Fruit fly (Drosophila melanogaster): ENCODE data around the gene Cdk8.
A peak's percentile ranks its signal among the peaks of the same experiment; 100 is the strongest.

Cdk8 gene

DNA sequence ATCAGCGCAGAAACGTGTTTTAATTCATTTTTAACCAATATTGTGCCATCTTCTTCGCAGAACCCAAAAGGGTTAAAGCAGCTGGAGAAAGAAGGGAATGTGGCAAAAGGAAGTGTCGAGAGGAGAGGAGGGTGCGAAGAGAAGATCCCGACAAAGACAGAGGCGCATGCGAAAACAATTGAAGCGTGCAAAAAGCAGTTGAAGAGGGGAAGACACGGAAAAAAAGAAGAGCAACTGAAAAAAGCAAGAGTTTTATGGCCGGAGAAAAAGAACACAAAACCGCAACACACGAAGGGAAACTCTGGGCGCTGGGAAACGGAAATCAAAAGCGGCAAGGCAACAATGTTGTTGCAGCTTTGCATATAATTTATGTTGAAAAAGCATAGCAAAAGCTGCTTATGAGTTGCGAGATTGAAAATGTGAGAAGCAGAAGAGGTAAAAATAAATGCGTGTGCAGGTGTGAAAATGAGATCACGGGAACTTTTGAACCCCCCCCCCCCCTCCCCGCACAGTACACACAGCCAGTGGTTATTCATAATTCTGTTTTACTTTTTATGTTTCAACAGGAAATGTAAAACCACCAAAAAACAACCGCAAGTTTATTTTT lies 14.8 kb upstream of the Cdk8 start (continued):
- TF ChIP-seq trh (GFP tag; optimal IDR thresholded peaks at IDR 0.05) (no peak), CG6854 (GFP tag; optimal IDR thresholded peaks at IDR 0.05) (no peak), vfl (GFP tag; optimal IDR thresholded peaks at IDR 0.05) (no peak), gsb (GFP tag; IDR thresholded peaks at IDR 0.05) (no peak), HLH3B (GFP tag; IDR thresholded peaks at IDR 0.05) (no peak), CG15514 (GFP tag; optimal IDR thresholded peaks at IDR 0.05) (no peak), Dfd (GFP tag; optimal IDR thresholded peaks at IDR 0.05) (no peak), Lim3 (GFP tag; IDR thresholded peaks at IDR 0.05) (no peak), oc (tag; optimal IDR thresholded peaks at IDR 0.05) (peak; percentile 43), Doc3 (GFP tag; IDR thresholded peaks at IDR 0.05; ENCODE audit: partially characterized antibody) (no peak), CG11504 (tag; optimal IDR thresholded peaks at IDR 0.05) (peak; percentile 15), eve (GFP tag; optimal IDR thresholded peaks at IDR 0.05) (peak in 1 of 2 experiments; percentile 71), gcm (GFP tag; optimal IDR thresholded peaks at IDR 0.05) (no peak), CG14050 (GFP tag; IDR thresholded peaks at IDR 0.05) (no peak), dpn (GFP tag; optimal IDR thresholded peaks at IDR 0.05) (no peak), knrl (GFP tag; IDR thresholded peaks at IDR 0.05; ENCODE audit: partially characterized antibody) (no peak), hkb (optimal IDR thresholded peaks at IDR 0.05) (no peak), hkb (GFP tag; IDR thresholded peaks at IDR 0.05) (0 out of 2 replicates have a peak, but pooled peaks have one; percentile 31), CG11695 (GFP tag; IDR thresholded peaks at IDR 0.05) (0 out of 3 replicates have a peak, but pooled peaks have one; percentile 29), Ada2b (GFP tag; IDR thresholded peaks at IDR 0.05) (0 out of 2 replicates have a peak, but pooled peaks have one; percentile 15), Med (GFP tag) (peak; percentile 20), CG10274 (GFP tag; optimal IDR thresholded peaks at IDR 0.05) (no peak), tgo (GFP tag; IDR thresholded peaks at IDR 0.05) (no peak), cato (GFP tag; optimal IDR thresholded peaks at IDR 0.05; ENCODE audit: borderline replicate concordance) (no peak), CG2199 (GFP tag; IDR thresholded peaks at IDR 0.05) (0 out of 3 replicates have a peak, but pooled peaks have one; percentile 28), Kr (GFP tag; optimal IDR thresholded peaks at IDR 0.05) (peak; percentile 47)

DNA sequence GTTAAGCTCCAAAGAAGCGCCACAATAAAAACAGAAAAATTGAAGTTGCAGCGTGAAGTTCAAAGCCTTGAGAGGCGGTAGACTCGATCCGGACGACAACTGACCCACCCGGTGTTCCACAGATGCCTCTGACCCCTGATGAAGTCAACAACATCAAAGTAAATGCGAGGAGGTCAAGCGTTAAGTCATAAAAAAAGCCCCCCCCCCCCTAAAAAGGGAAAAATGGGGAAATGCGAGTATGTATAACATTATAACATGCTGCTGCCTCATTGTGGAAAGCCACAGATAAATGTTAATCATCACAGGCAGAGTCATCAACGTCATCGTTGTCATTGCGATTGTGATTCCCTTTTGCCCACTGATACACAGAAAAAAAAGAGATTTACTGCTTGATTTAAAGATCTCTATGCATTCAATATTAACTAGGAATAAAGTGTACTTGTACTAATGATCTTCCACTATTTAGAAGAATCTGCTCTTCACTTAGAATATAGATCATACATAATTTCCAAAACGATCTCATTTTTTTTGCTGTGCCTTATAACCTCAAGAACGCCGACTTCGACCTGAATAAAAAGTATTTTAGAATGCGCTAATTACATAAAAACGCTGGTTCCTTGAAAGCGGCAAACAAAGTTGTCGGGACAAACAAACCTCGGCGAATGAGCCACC lies 12.7 kb upstream of the Cdk8 start:
- peak; percentile 80 for TF ChIP-seq sens (GFP tag)
- TF ChIP-seq Hr51 (GFP tag; optimal IDR thresholded peaks at IDR 0.05), result no peak
- peak; percentile 2 for TF ChIP-seq pros (GFP tag; optimal IDR thresholded peaks at IDR 0.05)
- TF ChIP-seq Jarid2 (GFP tag; optimal IDR thresholded peaks at IDR 0.05), result no peak
- peak in 1 of 2 experiments; percentile 81 for TF ChIP-seq Hr78 (GFP tag; optimal IDR thresholded peaks at IDR 0.05)
- 0 out of 2 replicates have a peak, but pooled peaks have one; percentile 6 for TF ChIP-seq H2.0 (GFP tag; IDR thresholded peaks at IDR 0.05)
- TF ChIP-seq CG11504 (tag; optimal IDR thresholded peaks at IDR 0.05), result peak; percentile 9
- TF ChIP-seq bsh (GFP tag; optimal IDR thresholded peaks at IDR 0.05), result peak in 1 of 2 experiments; percentile 12
- no peak for TF ChIP-seq dati (GFP tag; IDR thresholded peaks at IDR 0.05)
- peak; percentile 52; the same call in 1 of the 2 replicates for TF ChIP-seq crol (GFP tag; IDR thresholded peaks at IDR 0.05)
- no peak for TF ChIP-seq Ravus (GFP tag; IDR thresholded peaks at IDR 0.05)
- TF ChIP-seq CG11398 (GFP tag; optimal IDR thresholded peaks at IDR 0.05), result no peak
- peak; percentile 17 for TF ChIP-seq Sox102F (GFP tag; optimal IDR thresholded peaks at IDR 0.05)
- TF ChIP-seq pan (optimal IDR thresholded peaks at IDR 0.05), result no peak
- no peak for TF ChIP-seq pan (GFP tag; optimal IDR thresholded peaks at IDR 0.05 in 1 of 2, IDR thresholded peaks at IDR 0.05 in 1 of 2)
- TF ChIP-seq chinmo (GFP tag; IDR thresholded peaks at IDR 0.05; ENCODE audit: partially characterized antibody), result 0 out of 4 replicates have a peak, but pooled peaks have one; percentile 25
- peak; percentile 36 for TF ChIP-seq Med (GFP tag)
- TF ChIP-seq phol (tag; optimal IDR thresholded peaks at IDR 0.05), result peak; percentile 7
- no peak for TF ChIP-seq ftz-f1 (GFP tag; optimal IDR thresholded peaks at IDR 0.05)
- TF ChIP-seq gem (tag; optimal IDR thresholded peaks at IDR 0.05), result peak; percentile 12

All from whole organism, embryonic.